Worm (Caenorhabditis elegans): ENCODE data around the gene irld-29.

DNA sequence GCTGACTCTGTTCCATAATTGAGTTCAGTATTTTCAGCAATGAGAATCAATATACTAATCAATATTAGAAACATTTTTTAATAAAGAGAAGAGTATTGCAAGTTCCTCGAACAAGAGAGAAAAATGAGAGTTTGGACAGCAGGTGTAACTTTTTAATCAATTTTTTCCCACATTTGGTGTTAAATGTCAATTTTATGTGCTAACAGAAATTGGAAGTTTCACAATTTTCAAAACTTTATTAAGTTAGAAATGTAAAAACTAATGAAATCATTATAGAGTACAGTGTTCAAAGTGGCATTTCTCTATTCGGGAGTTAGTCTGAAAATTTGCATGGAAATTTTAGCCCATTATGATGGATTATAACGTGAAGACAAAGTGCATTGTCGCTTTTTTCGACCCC, 2.8 kb upstream of the irld-29 start, which contains the start of gene irld-30:
- TF ChIP-seq ceh-91 (GFP tag; IDR thresholded peaks at IDR 0.05) (no peak), dpff-1 (tag; optimal IDR thresholded peaks at IDR 0.05) (no peak), rec-8 (tag; optimal IDR thresholded peaks at IDR 0.05) (no peak), nfyb-1 (GFP tag; IDR thresholded peaks at IDR 0.05) (no peak), unc-62 (GFP tag; optimal IDR thresholded peaks at IDR 0.05) (no peak), F33H1.4 (GFP tag; IDR thresholded peaks at IDR 0.05) (no peak), ceh-100 (GFP tag; IDR thresholded peaks at IDR 0.05) (no peak), athp-1 (tag; optimal IDR thresholded peaks at IDR 0.05) (no peak), aptf-2 (GFP tag; conservative IDR thresholded peaks at IDR 0.05) (no peak), nfya-1 (tag; optimal IDR thresholded peaks at IDR 0.05; ENCODE audit: borderline replicate concordance, insufficient read depth) (no peak), hsf-1 (GFP tag; IDR thresholded peaks at IDR 0.05) (no peak)
